Worm (Caenorhabditis elegans): ENCODE results near the gene sru-3.

DNA sequence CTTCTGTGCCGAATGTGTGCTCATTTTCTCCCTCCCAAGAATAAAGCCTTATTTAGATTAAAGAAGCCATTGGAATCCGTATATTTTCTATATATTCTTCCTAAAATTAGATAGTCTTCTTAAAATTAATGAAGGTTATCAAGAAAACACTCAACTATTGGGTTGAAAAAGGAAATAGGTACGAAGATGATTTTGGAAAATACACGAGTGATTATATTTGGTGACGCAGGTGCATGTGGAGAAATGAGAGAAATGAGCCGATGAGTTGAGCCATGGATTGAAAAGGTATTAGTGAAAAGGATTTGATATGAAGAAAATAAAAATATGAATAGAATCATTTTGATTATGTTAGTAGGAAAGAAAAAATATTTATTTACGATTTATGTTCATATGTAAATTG, 15.5 kb upstream of the sru-3 start, which contains the start of gene cng-3:
- TF ChIP-seq F52B5.7 (tag; optimal IDR thresholded peaks at IDR 0.05) (no peak), madf-3 (GFP tag; IDR thresholded peaks at IDR 0.05) (no peak), unc-130 (GFP tag; optimal IDR thresholded peaks at IDR 0.05) (no peak), ceh-40 (GFP tag; IDR thresholded peaks at IDR 0.05) (no peak), unc-62 (GFP tag; optimal IDR thresholded peaks at IDR 0.05) (no peak), nfya-1 (tag; optimal IDR thresholded peaks at IDR 0.05; ENCODE audit: borderline replicate concordance, insufficient read depth) (no peak), ceh-58 (GFP tag; IDR thresholded peaks at IDR 0.05) (no peak), repo-1 (tag; optimal IDR thresholded peaks at IDR 0.05) (no peak), hrde-1 (tag; optimal IDR thresholded peaks at IDR 0.05; ENCODE audit: borderline replicate concordance) (no peak), ceh-91 (GFP tag; IDR thresholded peaks at IDR 0.05) (no peak), F57A8.1 (GFP tag; optimal IDR thresholded peaks at IDR 0.05) (no peak)

All from whole organism, young adult.